Worm (Caenorhabditis elegans): ENCODE results near the gene C49G7.12.

DNA sequence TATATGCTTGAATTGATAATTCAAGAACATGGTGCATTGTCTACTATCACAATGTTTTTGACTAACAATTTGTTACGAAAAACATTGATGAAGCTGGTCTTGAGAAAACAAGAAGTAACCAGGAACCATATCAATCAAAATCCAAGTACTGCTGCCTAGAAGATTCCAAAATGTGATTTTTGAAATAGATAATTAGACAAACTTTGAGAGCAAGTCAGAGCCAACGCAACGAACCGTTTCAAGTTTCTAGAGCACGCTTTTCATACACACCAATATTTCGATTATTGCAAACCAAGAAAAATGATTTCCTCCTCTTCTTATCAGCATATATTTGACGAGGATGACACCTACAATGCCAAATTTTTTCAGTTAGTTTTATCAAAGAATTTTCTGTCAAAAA lies 21.4 kb upstream of the C49G7.12 start, which contains the start of gene srw-89:
- TF ChIP-seq R02D3.7 (tag; optimal IDR thresholded peaks at IDR 0.05) (no peak), skn-1 (tag; optimal IDR thresholded peaks at IDR 0.05) (no peak), ztf-11 (tag; optimal IDR thresholded peaks at IDR 0.05) (no peak), fkh-10 (GFP tag; optimal IDR thresholded peaks at IDR 0.05) (no peak), D1046.2 (GFP tag; IDR thresholded peaks at IDR 0.05) (no peak), daf-12 (tag; optimal IDR thresholded peaks at IDR 0.05) (no peak), pha-4 (GFP tag; IDR thresholded peaks at IDR 0.05) (no peak), pha-4 (tag; optimal IDR thresholded peaks at IDR 0.05) (no peak), ama-1 (optimal IDR thresholded peaks at IDR 0.05) (no peak), snpc-4 (tag; optimal IDR thresholded peaks at IDR 0.05) (no peak), spr-1 (tag; optimal IDR thresholded peaks at IDR 0.05) (no peak), nhr-76 (tag; optimal IDR thresholded peaks at IDR 0.05) (no peak), zag-1 (tag; optimal IDR thresholded peaks at IDR 0.05) (no peak), sdz-12 (GFP tag; optimal IDR thresholded peaks at IDR 0.05) (no peak), ZK546.5 (tag; optimal IDR thresholded peaks at IDR 0.05) (no peak)

Data from whole organism, L4 larva.